Fruit fly (Drosophila melanogaster): ENCODE data around the gene CG14818.

CG14818 gene

dm6 chrX:1889926-1890325 lies 10.4 kb upstream of the CG14818 start, which contains the start of the genes trr and mRpL16:
Gene trr (minus strand): TSS chrX:1889950.
Gene mRpL16 (plus strand): TSS chrX:1890256.
- peak; percentile 83 for TF ChIP-seq CG17801 (GFP tag; optimal IDR thresholded peaks at IDR 0.05; ENCODE audit: partially characterized antibody)

dm6 chrX:1880779-1881178 lies 1.2 kb upstream of the CG14818 start:
- no peak for TF ChIP-seq CG17801 (GFP tag; optimal IDR thresholded peaks at IDR 0.05; ENCODE audit: partially characterized antibody)

- TF ChIP-seq CG17801 (GFP tag; optimal IDR thresholded peaks at IDR 0.05; ENCODE audit: partially characterized antibody) = peak; percentile 57
Observed at dm6 chrX:1880139-1880556, 574 bp upstream of the CG14818 start, which contains the start of gene Coa8. Gene Coa8 (plus strand): TSS chrX:1880282.

dm6 chrX:1877107-1877736 lies 2.4 kb downstream of the CG14818 start, which contains the start of the genes CG14817 and CG14805:
Gene CG14817 (minus strand): TSS chrX:1877270.
Gene CG14805 (plus strand): TSS chrX:1877317.
- peak; percentile 93 for TF ChIP-seq CG17801 (GFP tag; optimal IDR thresholded peaks at IDR 0.05; ENCODE audit: partially characterized antibody)

- no peak for TF ChIP-seq CG17801 (GFP tag; optimal IDR thresholded peaks at IDR 0.05; ENCODE audit: partially characterized antibody)
Observed at dm6 chrX:1873515-1874126, 6.0 kb downstream of the CG14818 start, which contains the start of the genes Pgam5 and Vps26. Gene Pgam5 (minus strand): TSS chrX:1873565. Gene Vps26 (plus strand): TSS chrX:1873853.

- TF ChIP-seq CG17801 (GFP tag; optimal IDR thresholded peaks at IDR 0.05; ENCODE audit: partially characterized antibody) = peak; percentile 26
Observed at dm6 chrX:1868586-1869111, 10.9 kb downstream of the CG14818 start, which contains the start of the genes CG14803 and Pex5. Gene CG14803 (plus strand): TSS chrX:1868870. Gene Pex5 (minus strand): TSS chrX:1869061.

dm6 chrX:1865673-1866072 lies 13.9 kb downstream of the CG14818 start, which contains the start of the genes Gcna and MED18:
Gene Gcna (minus strand): TSS chrX:1865835.
Gene MED18 (plus strand): TSS chrX:1865909.
- TF ChIP-seq CG17801 (GFP tag; optimal IDR thresholded peaks at IDR 0.05; ENCODE audit: partially characterized antibody) = no peak

- TF ChIP-seq CG17801 (GFP tag; optimal IDR thresholded peaks at IDR 0.05; ENCODE audit: partially characterized antibody) = peak; percentile 82
Observed at dm6 chrX:1861620-1862184, 17.9 kb downstream of the CG14818 start, which contains the start of gene deltaCOP. Gene deltaCOP (minus strand): TSS chrX:1861790.

dm6 chrX:1858867-1859266 lies 20.7 kb downstream of the CG14818 start, which contains the start of gene Lamtor5:
Gene Lamtor5 (minus strand): TSS chrX:1858971.
- peak; percentile 62 for TF ChIP-seq CG17801 (GFP tag; optimal IDR thresholded peaks at IDR 0.05; ENCODE audit: partially characterized antibody)

dm6 chrX:1856605-1857004 lies 23.0 kb downstream of the CG14818 start:
- TF ChIP-seq CG17801 (GFP tag; optimal IDR thresholded peaks at IDR 0.05; ENCODE audit: partially characterized antibody) = no peak

dm6 chrX:1854873-1855272 lies 24.7 kb downstream of the CG14818 start:
- TF ChIP-seq CG17801 (GFP tag; optimal IDR thresholded peaks at IDR 0.05; ENCODE audit: partially characterized antibody) = no peak

dm6 chrX:1854070-1854469 lies 25.5 kb downstream of the CG14818 start:
- no peak for TF ChIP-seq CG17801 (GFP tag; optimal IDR thresholded peaks at IDR 0.05; ENCODE audit: partially characterized antibody)

- peak; percentile 88 for TF ChIP-seq CG17801 (GFP tag; optimal IDR thresholded peaks at IDR 0.05; ENCODE audit: partially characterized antibody)
Observed at dm6 chrX:1849914-1850313, 29.7 kb downstream of the CG14818 start.

dm6 chrX:1848624-1849198 lies 30.9 kb downstream of the CG14818 start:
- TF ChIP-seq CG17801 (GFP tag; optimal IDR thresholded peaks at IDR 0.05; ENCODE audit: partially characterized antibody) = no peak

dm6 chrX:1847735-1848134 lies 31.8 kb downstream of the CG14818 start:
- no peak for TF ChIP-seq CG17801 (GFP tag; optimal IDR thresholded peaks at IDR 0.05; ENCODE audit: partially characterized antibody)
